Worm (Caenorhabditis elegans) whole organism, L3 larva: ENCODE measurements around the gene srj-11.

Experiments used
- ama-1 ChIP-seq: fragments of 150-350 bp; optimal IDR thresholded peaks from 2 replicates; lab custom pipeline; 2018
- mml-1 ChIP-seq: fragments of 150-350 bp; sonication (generic microtip); optimal IDR thresholded peaks from 3 replicates; lab custom pipeline; 2014; ENCODE audit warnings: missing biosample characterization, missing genetic modification characterization
- nhr-28 ChIP-seq: fragments of 150-350 bp; optimal IDR thresholded peaks from 2 replicates; lab custom pipeline; 2014; ENCODE audit warnings: missing biosample characterization, missing genetic modification characterization
- snpc-4 ChIP-seq: fragments of 150-350 bp; optimal IDR thresholded peaks from 2 replicates; lab custom pipeline; 2014; ENCODE audit warnings: missing biosample characterization, missing genetic modification characterization
- unc-62 ChIP-seq: fragments of 150-350 bp; sonication (generic microtip); optimal IDR thresholded peaks from 4 replicates; lab custom pipeline; 2014; ENCODE audit warnings: missing biosample characterization, missing genetic modification reagents, missing genetic modification characterization
- zag-1 ChIP-seq: fragments of 150-350 bp; optimal IDR thresholded peaks from 2 replicates; lab custom pipeline; 2014; ENCODE audit warnings: missing biosample characterization, missing genetic modification characterization

- no peak for TF ChIP-seq snpc-4
- TF ChIP-seq mml-1 (tag; lab: Kevin White, UChicago), result no peak
- no peak for TF ChIP-seq zag-1 (tag; lab: Kevin White, UChicago)
- TF ChIP-seq nhr-28 (tag; lab: Kevin White, UChicago), result no peak
- no peak for TF ChIP-seq unc-62 (GFP tag; lab: Kevin White, UChicago)
- no peak for TF ChIP-seq ama-1 (lab: Kevin White, UChicago)
Observed at ce11 chrV:3193091-3193608, 48.1 kb upstream of the srj-11 start, which contains the start of the genes Y73C8B.3 and Y73C8B.9.
